Worm (Caenorhabditis elegans) whole organism, late embryonic: ENCODE data around the gene clc-13.

ENCODE experiments used
- C08G9.2 ChIP-seq: sonication (generic microtip); optimal IDR thresholded peaks from 2 replicates; lab custom pipeline; 2016; ENCODE audit warnings: mild to moderate bottlenecking, missing genetic modification characterization, moderate library complexity, missing compliant biosample characterization
- C38D4.7 ChIP-seq: fragments of 200-800 bp; sonication (Bioruptor generic); optimal IDR thresholded peaks from 2 replicates; lab custom pipeline; 2018; ENCODE audit warnings: mild to moderate bottlenecking, missing genetic modification characterization, moderate library complexity, missing compliant biosample characterization
- F13H6.1 ChIP-seq: sonication (generic microtip); optimal IDR thresholded peaks from 2 replicates; lab custom pipeline; 2016; ENCODE audit warnings: missing genetic modification characterization, missing compliant biosample characterization
- K02D7.2 ChIP-seq: sonication (generic microtip); optimal IDR thresholded peaks from 2 replicates; lab custom pipeline; 2017; ENCODE audit warnings: mild to moderate bottlenecking, missing genetic modification characterization, missing compliant biosample characterization
- T23F11.4 ChIP-seq: fragments of 200-800 bp; sonication (Bioruptor generic); optimal IDR thresholded peaks from 2 replicates; lab custom pipeline; 2018; ENCODE audit warnings: mild to moderate bottlenecking, missing genetic modification characterization, missing compliant biosample characterization
- Y22D7AL.16 ChIP-seq: sonication (generic microtip); optimal IDR thresholded peaks from 2 replicates; lab custom pipeline; 2016; ENCODE audit warnings: missing genetic modification characterization, missing compliant biosample characterization
- ahr-1 ChIP-seq: sonication (generic microtip); optimal IDR thresholded peaks from 2 replicates; lab custom pipeline; 2016; ENCODE audit warnings: missing genetic modification characterization, missing compliant biosample characterization
- ama-1 ChIP-seq: fragments of 150-350 bp; optimal IDR thresholded peaks from 2 replicates; lab custom pipeline; 2014
- ceh-14 ChIP-seq: sonication (generic microtip); optimal IDR thresholded peaks from 2 replicates; lab custom pipeline; 2016; ENCODE audit warnings: missing genotype, missing genetic modification characterization, missing compliant biosample characterization
- ceh-18 ChIP-seq: sonication (generic microtip); optimal IDR thresholded peaks from 2 replicates; lab custom pipeline; 2016; ENCODE audit warnings: missing genetic modification characterization, missing compliant biosample characterization
- ceh-19 ChIP-seq: fragments of 200-800 bp; sonication (Bioruptor generic); optimal IDR thresholded peaks from 2 replicates; lab custom pipeline; 2018; ENCODE audit warnings: mild to moderate bottlenecking, missing genetic modification characterization, missing compliant biosample characterization
- ceh-24 ChIP-seq: sonication (generic microtip); optimal IDR thresholded peaks from 2 replicates; lab custom pipeline; 2016; ENCODE audit warnings: mild to moderate bottlenecking, missing genetic modification characterization, missing compliant biosample characterization
- ceh-30 ChIP-seq: fragments of 150-350 bp; optimal IDR thresholded peaks from 2 replicates; lab custom pipeline; 2014; ENCODE audit warnings: missing biosample characterization, missing genetic modification characterization
- ceh-31 ChIP-seq: sonication (generic microtip); optimal IDR thresholded peaks from 2 replicates; lab custom pipeline; 2016; ENCODE audit warnings: missing genetic modification characterization, missing compliant biosample characterization
- ceh-34 ChIP-seq: sonication (generic microtip); optimal IDR thresholded peaks from 2 replicates; lab custom pipeline; 2016; ENCODE audit warnings: mild to moderate bottlenecking, missing genetic modification characterization, missing compliant biosample characterization
- ceh-6 ChIP-seq: fragments of 200-800 bp; sonication (Bioruptor generic); optimal IDR thresholded peaks from 2 replicates; lab custom pipeline; 2018; ENCODE audit warnings: mild to moderate bottlenecking, missing genetic modification characterization, missing compliant biosample characterization
- che-1 ChIP-seq: sonication (generic microtip); optimal IDR thresholded peaks from 2 replicates; lab custom pipeline; 2016; ENCODE audit warnings: mild to moderate bottlenecking, missing genetic modification characterization, missing compliant biosample characterization
- dmd-4 ChIP-seq: sonication (generic microtip); optimal IDR thresholded peaks from 2 replicates; lab custom pipeline; 2016; ENCODE audit warnings: borderline replicate concordance, missing genetic modification characterization, missing compliant biosample characterization
- elt-2 ChIP-seq: sonication (generic microtip); optimal IDR thresholded peaks from 2 replicates; lab custom pipeline; 2016; ENCODE audit warnings: missing genetic modification reagents, missing genetic modification characterization, missing compliant biosample characterization
- elt-4 ChIP-seq: sonication (generic microtip); optimal IDR thresholded peaks from 2 replicates; lab custom pipeline; 2016; ENCODE audit warnings: missing genetic modification characterization, missing compliant biosample characterization
- fax-1 ChIP-seq: sonication (generic microtip); optimal IDR thresholded peaks from 2 replicates; lab custom pipeline; 2016; ENCODE audit warnings: missing genotype, missing genetic modification characterization, missing compliant biosample characterization
- hlh-13 ChIP-seq: fragments of 200-800 bp; sonication (Bioruptor generic); optimal IDR thresholded peaks from 2 replicates; lab custom pipeline; 2018; ENCODE audit warnings: mild to moderate bottlenecking, missing genetic modification characterization, missing compliant biosample characterization
- hlh-15 ChIP-seq: sonication (generic microtip); optimal IDR thresholded peaks from 2 replicates; lab custom pipeline; 2016; ENCODE audit warnings: missing genetic modification characterization, missing compliant biosample characterization
- hlh-6 ChIP-seq: sonication (generic microtip); optimal IDR thresholded peaks from 2 replicates; lab custom pipeline; 2016; ENCODE audit warnings: missing genotype, missing genetic modification characterization, missing compliant biosample characterization
- lin-11 ChIP-seq: fragments of 200-800 bp; sonication (Bioruptor generic); optimal IDR thresholded peaks from 2 replicates; lab custom pipeline; 2018; ENCODE audit warnings: mild to moderate bottlenecking, missing genetic modification characterization, missing compliant biosample characterization
- nfya-1 ChIP-seq: sonication (generic microtip); optimal IDR thresholded peaks from 2 replicates; lab custom pipeline; 2017; ENCODE audit warnings: missing genetic modification characterization, mild to moderate bottlenecking, missing compliant biosample characterization, antibody characterized with exemption, moderate library complexity
- nhr-11 ChIP-seq: fragments of 150-350 bp; optimal IDR thresholded peaks from 2 replicates; lab custom pipeline; 2014; ENCODE audit warnings: missing biosample characterization, missing genetic modification characterization
- odd-2 ChIP-seq: sonication (generic microtip); optimal IDR thresholded peaks from 2 replicates; lab custom pipeline; 2017; ENCODE audit warnings: antibody characterized with exemption, mild to moderate bottlenecking, missing genetic modification characterization, missing compliant biosample characterization
- pax-1 ChIP-seq: fragments of 150-350 bp; optimal IDR thresholded peaks from 2 replicates; lab custom pipeline; 2014; ENCODE audit warnings: missing biosample characterization, missing genetic modification characterization
- pha-4 ChIP-seq: fragments of 150-350 bp; optimal IDR thresholded peaks from 2 replicates; lab custom pipeline; 2018; ENCODE audit warnings: missing biosample characterization, missing genetic modification reagents, missing genetic modification characterization
- pqm-1 ChIP-seq: sonication (generic microtip); optimal IDR thresholded peaks from 2 replicates; lab custom pipeline; 2016; ENCODE audit warnings: missing genetic modification characterization, missing compliant biosample characterization
- rnt-1 ChIP-seq: sonication (generic microtip); optimal IDR thresholded peaks from 2 replicates; lab custom pipeline; 2016; ENCODE audit warnings: missing genetic modification characterization, missing compliant biosample characterization
- sox-4 ChIP-seq: sonication (generic microtip); optimal IDR thresholded peaks from 2 replicates; lab custom pipeline; 2017; ENCODE audit warnings: mild to moderate bottlenecking, missing genetic modification characterization, inconsistent platforms, missing compliant biosample characterization
- tbx-7 ChIP-seq: sonication (generic microtip); optimal IDR thresholded peaks from 2 replicates; lab custom pipeline; 2016; ENCODE audit warnings: missing genotype, missing genetic modification characterization, missing compliant biosample characterization
- unc-3 ChIP-seq, 2 experiments: fragments of 200-800 bp in 1 of 2; sonication (Bioruptor generic) in 1 of 2; sonication (generic microtip) in 1 of 2; conservative IDR thresholded peaks in 1 of 2; optimal IDR thresholded peaks in 1 of 2; 2 replicates each; pipeline versions ENCODE4 v1.3.6 to Lab custom; 2016 to 2022; ENCODE audit warnings: missing compliant biosample characterization in 2 of 2, missing genetic modification characterization in 2 of 2, missing genetic modification reagents in 1 of 2
- unc-42 ChIP-seq: sonication (generic microtip); optimal IDR thresholded peaks from 2 replicates; lab custom pipeline; 2016; ENCODE audit warnings: missing genotype, missing genetic modification characterization, missing compliant biosample characterization
- unc-86 ChIP-seq: sonication (generic microtip); optimal IDR thresholded peaks from 2 replicates; lab custom pipeline; 2016; ENCODE audit warnings: missing genetic modification characterization, missing compliant biosample characterization
- zip-5 ChIP-seq: sonication (generic microtip); optimal IDR thresholded peaks from 2 replicates; lab custom pipeline; 2016; ENCODE audit warnings: missing genetic modification characterization, missing compliant biosample characterization

Gene clc-13

DNA sequence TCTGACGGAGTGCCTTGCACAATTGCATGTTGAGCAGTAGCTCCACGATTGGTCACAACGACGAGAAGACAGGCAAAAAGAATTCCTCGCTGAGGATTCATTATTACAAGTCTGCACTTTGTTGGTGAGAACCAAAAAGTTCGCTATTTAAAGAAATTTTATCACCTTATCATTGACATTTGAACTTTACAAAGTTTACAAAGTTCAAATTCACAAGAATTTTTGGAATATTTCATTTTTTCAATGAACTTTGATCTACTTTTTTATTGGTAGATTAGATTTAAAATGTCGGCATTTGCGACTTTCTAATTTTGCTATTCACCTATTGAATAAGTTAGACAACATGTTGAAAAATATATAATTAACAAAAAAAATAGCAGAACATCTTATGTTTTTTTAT, 12.1 kb downstream of the clc-13 start, which contains the start of gene F49H6.15:
F49H6.15 (minus strand) TSS at position 101 of the 400 bp plus-strand sequence.
- TF ChIP-seq K02D7.2 (tag; lab: Kevin White, UChicago) (no peak), pha-4 (no peak), hlh-6 (tag; lab: Kevin White, UChicago) (no peak), zip-5 (tag; lab: Kevin White, UChicago) (no peak), dmd-4 (no peak), nfya-1 (no peak), ahr-1 (tag; lab: Kevin White, UChicago) (no peak), ceh-30 (tag; lab: Kevin White, UChicago) (no peak), Y22D7AL.16 (tag; lab: Kevin White, UChicago) (no peak), C38D4.7 (GFP tag; lab: Kevin White, UChicago) (no peak), ceh-24 (tag; lab: Kevin White, UChicago) (no peak), ceh-14 (tag; lab: Kevin White, UChicago) (no peak)

DNA sequence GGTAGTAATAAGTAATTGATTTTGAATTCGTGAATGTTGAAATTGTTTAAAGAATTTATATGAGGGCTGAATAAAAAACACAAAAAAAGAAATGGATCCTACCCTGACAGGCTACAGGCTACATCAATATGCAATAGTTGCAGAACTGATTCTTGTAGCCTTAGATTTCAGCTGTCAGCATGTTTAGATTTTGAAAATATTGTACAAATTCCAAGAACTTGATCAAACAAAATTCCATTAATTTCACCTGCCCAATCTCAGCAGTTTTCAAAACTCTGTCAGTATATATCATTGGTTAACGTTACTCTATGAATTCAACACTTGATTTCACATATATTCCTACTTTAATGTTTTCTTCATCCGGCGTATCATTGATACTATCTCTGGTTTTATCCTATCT, 16.2 kb downstream of the clc-13 start:
- TF ChIP-seq F13H6.1 (tag; lab: Kevin White, UChicago) (no peak), C38D4.7 (GFP tag; lab: Kevin White, UChicago) (no peak)

DNA sequence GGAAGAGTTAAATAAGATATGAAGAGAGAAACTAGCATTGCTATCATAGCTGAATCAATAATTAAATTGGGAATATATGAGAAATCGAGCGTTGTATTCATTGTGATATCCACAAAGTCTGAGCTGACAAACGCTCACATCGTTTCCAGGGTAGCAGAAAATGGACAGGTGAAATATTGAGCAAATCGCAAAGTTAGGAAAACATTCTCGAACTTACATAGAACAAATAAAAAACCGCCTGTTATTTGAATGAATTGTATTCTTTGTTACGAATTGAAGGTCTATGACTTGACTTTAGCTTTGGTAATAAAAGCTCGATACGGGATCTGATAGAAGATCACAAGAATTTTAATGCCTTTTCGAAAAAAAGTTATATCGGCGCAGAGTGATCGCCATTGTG, 21.6 kb downstream of the clc-13 start, which contains the start of gene srz-94:
srz-94 (minus strand) TSS at position 101 of the 400 bp plus-strand sequence.
- TF ChIP-seq pax-1 (tag; lab: Kevin White, UChicago), result no peak
- TF ChIP-seq nhr-11 (tag; lab: Kevin White, UChicago), result no peak
- no peak for TF ChIP-seq pha-4
- no peak for TF ChIP-seq unc-3 (GFP tag; conservative IDR thresholded peaks at IDR 0.05; lab: Robert Waterston, UW)
- no peak for TF ChIP-seq unc-3 (tag; optimal IDR thresholded peaks at IDR 0.05; lab: Kevin White, UChicago)
- no peak for TF ChIP-seq ceh-19 (GFP tag; lab: Kevin White, UChicago)
- TF ChIP-seq unc-42 (tag; lab: Kevin White, UChicago), result no peak
- no peak for TF ChIP-seq elt-2
- TF ChIP-seq zip-5 (tag; lab: Kevin White, UChicago), result no peak
- TF ChIP-seq ceh-34 (tag; lab: Kevin White, UChicago), result no peak
- no peak for TF ChIP-seq ceh-31
- no peak for TF ChIP-seq C08G9.2 (tag; lab: Kevin White, UChicago)
- TF ChIP-seq unc-86 (tag; lab: Kevin White, UChicago), result no peak
- TF ChIP-seq pqm-1 (tag; lab: Kevin White, UChicago), result no peak
- no peak for TF ChIP-seq tbx-7
- TF ChIP-seq hlh-13 (GFP tag; lab: Kevin White, UChicago), result no peak
- no peak for TF ChIP-seq sox-4

DNA sequence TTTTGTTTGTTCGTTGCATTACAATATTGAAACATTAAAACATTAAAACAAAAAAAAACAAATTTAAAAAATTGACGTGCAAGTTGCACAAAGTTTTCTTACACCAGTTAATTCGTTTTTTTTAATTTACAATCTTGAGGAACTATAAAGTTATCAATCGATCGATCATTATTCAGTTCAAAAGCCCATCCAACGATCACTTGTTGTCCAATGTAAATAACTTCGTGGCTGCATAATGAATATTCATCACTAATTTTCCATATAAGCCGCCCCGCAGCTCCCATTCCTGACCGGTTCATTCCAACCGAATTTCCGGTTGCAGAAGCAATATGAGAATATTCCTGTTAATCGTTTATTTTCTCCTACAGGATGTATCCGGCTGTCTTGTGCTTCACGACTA, 28.1 kb downstream of the clc-13 start, which contains the start of gene hpo-33:
hpo-33 (plus strand) TSS at position 301 of the 400 bp plus-strand sequence.
- TF ChIP-seq nhr-11 (tag; lab: Kevin White, UChicago) (no peak), ama-1 (lab: Kevin White, UChicago) (no peak), odd-2 (tag; lab: Kevin White, UChicago) (no peak), che-1 (tag; lab: Kevin White, UChicago) (no peak), fax-1 (tag; lab: Kevin White, UChicago) (no peak), K02D7.2 (tag; lab: Kevin White, UChicago) (no peak)
- TF ChIP-seq, all 69 proteins: peak for 0

DNA sequence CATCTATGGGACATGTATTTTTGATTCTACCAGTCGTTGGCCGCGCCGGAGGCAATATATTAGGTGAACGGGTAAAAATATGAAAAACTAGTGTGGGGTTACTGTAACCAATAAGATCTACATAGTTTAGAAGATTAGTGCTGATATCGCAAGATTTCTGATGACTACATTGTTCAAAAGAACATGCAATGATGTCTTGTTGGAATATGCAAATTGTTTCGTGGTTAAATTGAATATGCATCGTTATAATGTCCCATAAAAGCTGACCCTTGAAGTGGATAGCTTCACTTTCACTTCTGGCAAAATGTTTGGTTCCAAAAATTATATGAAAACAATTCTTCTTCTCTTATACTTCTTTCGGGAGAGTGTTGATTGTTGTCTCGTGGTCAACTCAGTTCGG, 30.3 kb downstream of the clc-13 start, which contains the start of gene F28B1.2:
F28B1.2 (plus strand) TSS at position 301 of the 400 bp plus-strand sequence.
- no peak for TF ChIP-seq rnt-1 (tag; lab: Kevin White, UChicago)
- no peak for TF ChIP-seq T23F11.4 (GFP tag; lab: Kevin White, UChicago)
- no peak for TF ChIP-seq ceh-18
- TF ChIP-seq nfya-1, result no peak
- no peak for TF ChIP-seq lin-11 (tag; lab: Kevin White, UChicago)
- no peak for TF ChIP-seq unc-42 (tag; lab: Kevin White, UChicago)
- TF ChIP-seq hlh-15 (tag; lab: Kevin White, UChicago), result no peak
- TF ChIP-seq elt-4 (tag; lab: Kevin White, UChicago), result no peak
- TF ChIP-seq ceh-19 (GFP tag; lab: Kevin White, UChicago), result no peak
- no peak for TF ChIP-seq ceh-6
- no peak for TF ChIP-seq ceh-30 (tag; lab: Kevin White, UChicago)
- TF ChIP-seq Y22D7AL.16 (tag; lab: Kevin White, UChicago), result no peak
- no peak for TF ChIP-seq pha-4
- TF ChIP-seq, all 69 proteins: peak for 0
